Fruit fly (Drosophila melanogaster): Measurements from ENCODE around the gene CG34250.

CG34250 gene

DNA sequence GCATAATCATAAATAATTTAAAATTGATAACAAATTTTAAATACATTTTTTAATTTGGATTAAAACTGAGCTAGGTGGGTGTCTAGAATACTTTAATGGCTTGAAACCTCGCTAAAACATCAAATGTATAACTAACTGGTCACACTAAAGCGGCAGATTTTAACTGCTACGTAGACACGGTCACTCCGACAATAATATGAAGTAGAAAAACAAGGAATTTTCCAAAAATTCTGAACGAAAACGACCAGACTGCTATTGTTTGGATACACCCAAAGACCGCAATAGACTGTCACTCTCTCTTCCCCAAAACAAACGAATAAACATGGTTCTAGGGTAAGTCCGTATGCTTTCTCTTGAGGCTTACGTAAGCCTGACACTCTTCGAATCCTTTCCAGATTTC lies 10.2 kb upstream of the CG34250 start, which contains the start of gene QIL1 (continued):
- no peak for TF ChIP-seq Meics (GFP tag; optimal IDR thresholded peaks at IDR 0.05)
- TF ChIP-seq CG31365 (tag; optimal IDR thresholded peaks at IDR 0.05), result no peak
- peak; percentile 26 for TF ChIP-seq Myb (GFP tag; optimal IDR thresholded peaks at IDR 0.05)
- no peak for TF ChIP-seq pho (GFP tag; optimal IDR thresholded peaks at IDR 0.05)
- TF ChIP-seq zen (tag; optimal IDR thresholded peaks at IDR 0.05), result peak; percentile 16
- TF ChIP-seq sug (tag; optimal IDR thresholded peaks at IDR 0.05), result peak; percentile 1
- TF ChIP-seq HLH54F (GFP tag; optimal IDR thresholded peaks at IDR 0.05), result no peak
- no peak for TF ChIP-seq CG16779 (GFP tag; IDR thresholded peaks at IDR 0.05)
- TF ChIP-seq CG3726 (GFP tag; IDR thresholded peaks at IDR 0.05), result no peak
- TF ChIP-seq PHDP (tag; optimal IDR thresholded peaks at IDR 0.05), result no peak
- TF ChIP-seq CG31441 (GFP tag; IDR thresholded peaks at IDR 0.05), result 0 out of 2 replicates have a peak, but pooled peaks have one; percentile 31
- peak; percentile 66 for TF ChIP-seq CG1603 (tag; optimal IDR thresholded peaks at IDR 0.05)
- no peak for TF ChIP-seq CG8944 (GFP tag; optimal IDR thresholded peaks at IDR 0.05)
- no peak for TF ChIP-seq CG7556 (GFP tag; optimal IDR thresholded peaks at IDR 0.05)
- no peak for TF ChIP-seq fu2 (GFP tag; optimal IDR thresholded peaks at IDR 0.05)
- no peak for TF ChIP-seq hbn (GFP tag; IDR thresholded peaks at IDR 0.05; ENCODE audit: partially characterized antibody)
- no peak for TF ChIP-seq ac (GFP tag; optimal IDR thresholded peaks at IDR 0.05)
- TF ChIP-seq bowl (GFP tag; IDR thresholded peaks at IDR 0.05), result no peak
- TF ChIP-seq grau (tag; optimal IDR thresholded peaks at IDR 0.05), result peak; percentile 29
- TF ChIP-seq klu (GFP tag; IDR thresholded peaks at IDR 0.05), result no peak
- no peak for TF ChIP-seq CG6791 (GFP tag; IDR thresholded peaks at IDR 0.05; ENCODE audit: partially characterized antibody)
- no peak for TF ChIP-seq fd3F (GFP tag; optimal IDR thresholded peaks at IDR 0.05)
- no peak for TF ChIP-seq CG13424 (tag; optimal IDR thresholded peaks at IDR 0.05)
- TF ChIP-seq Fer2 (tag; optimal IDR thresholded peaks at IDR 0.05), result no peak
- no peak for TF ChIP-seq CG7928 (GFP tag; optimal IDR thresholded peaks at IDR 0.05)
- TF ChIP-seq CG17186 (GFP tag; optimal IDR thresholded peaks at IDR 0.05), result no peak
- TF ChIP-seq Xbp1 (GFP tag; optimal IDR thresholded peaks at IDR 0.05), result no peak
- TF ChIP-seq slbo (GFP tag; IDR thresholded peaks at IDR 0.05), result no peak
- no peak for TF ChIP-seq pb (GFP tag; optimal IDR thresholded peaks at IDR 0.05)
- TF ChIP-seq gsb-n (tag; optimal IDR thresholded peaks at IDR 0.05), result no peak
- no peak for TF ChIP-seq pum (GFP tag; optimal IDR thresholded peaks at IDR 0.05)
- TF ChIP-seq danr (GFP tag; IDR thresholded peaks at IDR 0.05), result no peak
- TF ChIP-seq CG11247 (GFP tag; IDR thresholded peaks at IDR 0.05), result no peak
- TF ChIP-seq trh (GFP tag; optimal IDR thresholded peaks at IDR 0.05), result no peak
- TF ChIP-seq gcm (GFP tag; optimal IDR thresholded peaks at IDR 0.05), result no peak
- TF ChIP-seq dm (GFP tag; optimal IDR thresholded peaks at IDR 0.05), result no peak
- TF ChIP-seq CG1233 (GFP tag; optimal IDR thresholded peaks at IDR 0.05), result no peak
- no peak for TF ChIP-seq CG10565 (GFP tag; optimal IDR thresholded peaks at IDR 0.05)
- no peak for TF ChIP-seq BtbVII (GFP tag; optimal IDR thresholded peaks at IDR 0.05)
- TF ChIP-seq sr (GFP tag; IDR thresholded peaks at IDR 0.05), result no peak
- no peak for TF ChIP-seq lab (GFP tag; optimal IDR thresholded peaks at IDR 0.05)
- no peak for TF ChIP-seq Six4 (GFP tag; optimal IDR thresholded peaks at IDR 0.05)
- TF ChIP-seq CG9932 (GFP tag; IDR thresholded peaks at IDR 0.05), result no peak; the same call in 1 of the 2 replicates
- TF ChIP-seq CG3838 (GFP tag; optimal IDR thresholded peaks at IDR 0.05), result no peak
- TF ChIP-seq Stat92E (GFP tag; optimal IDR thresholded peaks at IDR 0.05), result no peak
- no peak for TF ChIP-seq gro (GFP tag; optimal IDR thresholded peaks at IDR 0.05)
- TF ChIP-seq inv (GFP tag; IDR thresholded peaks at IDR 0.05; ENCODE audit: partially characterized antibody), result no peak
- no peak for TF ChIP-seq CG11085 (GFP tag; IDR thresholded peaks at IDR 0.05)
- no peak for TF ChIP-seq Camta (GFP tag; optimal IDR thresholded peaks at IDR 0.05)
- no peak for TF ChIP-seq CG7839 (tag; optimal IDR thresholded peaks at IDR 0.05)
- no peak for TF ChIP-seq ATbp (GFP tag; optimal IDR thresholded peaks at IDR 0.05)
- TF ChIP-seq E2f1 (GFP tag; IDR thresholded peaks at IDR 0.05), result no peak
